Fruit fly (Drosophila melanogaster) whole organism, embryonic: ENCODE results near the gene CG6136.

Experiments
- Abd-B ChIP-seq: fragments of 200-800 bp; sonication (Bioruptor generic); optimal IDR thresholded peaks from 2 replicates; lab custom pipeline; 2018; ENCODE audit warnings: missing biosample characterization, mild to moderate bottlenecking, missing genetic modification characterization, moderate library complexity
- Bteb2 ChIP-seq: fragments of 200-800 bp; sonication (Bioruptor generic); optimal IDR thresholded peaks from 2 replicates; lab custom pipeline; 2016; ENCODE audit warnings: missing biosample characterization, missing genetic modification characterization
- CG10366 ChIP-seq: fragments of 200-800 bp; sonication (Bioruptor generic); IDR thresholded peaks from 2 replicates; pipeline ENCODE4 v1.3.6; 2022; ENCODE audit warnings: missing biosample characterization, missing genetic modification characterization
- CG10979 ChIP-seq: fragments of 200-800 bp; sonication (Bioruptor generic); optimal IDR thresholded peaks from 2 replicates; lab custom pipeline; 2018; ENCODE audit warnings: missing biosample characterization, mild to moderate bottlenecking, missing genetic modification characterization, moderate library complexity
- CG11093 ChIP-seq: fragments of 200-800 bp; sonication (Bioruptor generic); IDR thresholded peaks from 3 replicates; pipeline ENCODE4 v1.3.6; 2022; ENCODE audit warnings: missing biosample characterization, missing genetic modification characterization
- CG13894 ChIP-seq: fragments of 200-800 bp; sonication (Bioruptor generic); optimal IDR thresholded peaks from 3 replicates; lab custom pipeline; 2018; ENCODE audit warnings: missing biosample characterization, mild to moderate bottlenecking, missing genetic modification characterization, moderate library complexity
- CG14860 ChIP-seq: fragments of 200-800 bp; sonication (Bioruptor generic); IDR thresholded peaks from 3 replicates; pipeline ENCODE4 v1.3.6; 2022; ENCODE audit warnings: missing biosample characterization, missing genetic modification characterization; ENCODE audit not compliant: partially characterized antibody
- CG15073 ChIP-seq: fragments of 200-800 bp; sonication (Bioruptor generic); optimal IDR thresholded peaks from 2 replicates; lab custom pipeline; 2016; ENCODE audit warnings: missing biosample characterization, missing genetic modification characterization
- CG18619 ChIP-seq: fragments of 200-800 bp; sonication (Bioruptor generic); optimal IDR thresholded peaks from 3 replicates; lab custom pipeline; 2017; ENCODE audit warnings: missing biosample characterization, mild to moderate bottlenecking, missing genetic modification characterization
- CG2199 ChIP-seq: fragments of 200-800 bp; sonication (Bioruptor generic); IDR thresholded peaks from 3 replicates; pipeline ENCODE4 v1.3.6; 2022; ENCODE audit warnings: missing biosample characterization, missing genetic modification characterization
- CG5953 ChIP-seq: fragments of 200-800 bp; sonication (Bioruptor generic); IDR thresholded peaks from 2 replicates; pipeline ENCODE4 v1.3.6; 2022; ENCODE audit warnings: missing biosample characterization, missing genetic modification characterization
- CG7839 ChIP-seq: fragments of 200-800 bp; sonication (Bioruptor generic); optimal IDR thresholded peaks from 3 replicates; lab custom pipeline; 2018; ENCODE audit warnings: missing biosample characterization, mild to moderate bottlenecking, missing genetic modification characterization, moderate library complexity
- CG7987 ChIP-seq: fragments of 200-800 bp; sonication (Bioruptor generic); optimal IDR thresholded peaks from 2 replicates; lab custom pipeline; 2018; ENCODE audit warnings: missing biosample characterization, mild to moderate bottlenecking, missing genetic modification characterization, moderate library complexity
- CG8089 ChIP-seq: fragments of 200-800 bp; sonication (Bioruptor generic); optimal IDR thresholded peaks from 3 replicates; lab custom pipeline; 2016; ENCODE audit warnings: missing biosample characterization, missing genetic modification characterization
- D ChIP-seq, 2 experiments: fragments of 200-800 bp in 1 of 2; fragments of >200 bp in 1 of 2; sonication (Bioruptor generic) in 1 of 2; optimal IDR thresholded peaks; 2 replicates in 1 of 2; 3 replicates in 1 of 2; lab custom pipeline; 2017; ENCODE audit warnings: mild to moderate bottlenecking in 1 of 2, missing biosample characterization in 1 of 2, missing genetic modification characterization in 1 of 2, missing genetic modification reagents in 1 of 2
- Dbx ChIP-seq: fragments of 200-800 bp; sonication (Bioruptor generic); IDR thresholded peaks from 3 replicates; pipeline ENCODE4 v1.3.6; 2022; ENCODE audit warnings: missing biosample characterization, missing genetic modification characterization
- Deaf1 ChIP-seq: fragments of 200-800 bp; optimal IDR thresholded peaks from 3 replicates; lab custom pipeline; 2019; ENCODE audit warnings: missing biosample characterization, mild to moderate bottlenecking, missing genetic modification characterization, moderate library complexity
- ERR ChIP-seq: fragments of 200-800 bp; sonication (Bioruptor generic); optimal IDR thresholded peaks from 2 replicates; lab custom pipeline; 2016; ENCODE audit warnings: missing biosample characterization, missing genetic modification characterization
- Fer3 ChIP-seq: fragments of 200-800 bp; sonication (Bioruptor generic); optimal IDR thresholded peaks from 2 replicates; lab custom pipeline; 2018; ENCODE audit warnings: missing biosample characterization, mild to moderate bottlenecking, missing genetic modification characterization, moderate library complexity
- Hey ChIP-seq: fragments of 200-800 bp; sonication (Bioruptor generic); optimal IDR thresholded peaks from 3 replicates; lab custom pipeline; 2018; ENCODE audit warnings: missing biosample characterization, mild to moderate bottlenecking, missing genetic modification characterization
- HmgD ChIP-seq: fragments of 200-800 bp; sonication (Bioruptor generic); optimal IDR thresholded peaks from 3 replicates; lab custom pipeline; 2016; ENCODE audit warnings: missing biosample characterization, missing genetic modification characterization
- Rfx ChIP-seq: fragments of 200-800 bp; sonication (Bioruptor generic); IDR thresholded peaks from 2 replicates; pipeline ENCODE4 v1.3.6; 2022; ENCODE audit warnings: missing biosample characterization, missing genetic modification characterization
- Sin3A ChIP-seq: fragments of >200 bp; optimal IDR thresholded peaks from 2 replicates; lab custom pipeline; 2018
- Sox102F ChIP-seq: fragments of 200-800 bp; sonication (Bioruptor generic); optimal IDR thresholded peaks from 2 replicates; lab custom pipeline; 2018; ENCODE audit warnings: missing biosample characterization, mild to moderate bottlenecking, missing genetic modification characterization, moderate library complexity
- YL-1 ChIP-seq: fragments of 200-800 bp; sonication (Bioruptor generic); optimal IDR thresholded peaks from 3 replicates; lab custom pipeline; 2017; ENCODE audit warnings: missing biosample characterization, mild to moderate bottlenecking, missing genetic modification characterization
- abd-A ChIP-seq: fragments of 200-800 bp; sonication (Bioruptor generic); optimal IDR thresholded peaks from 3 replicates; lab custom pipeline; 2019; ENCODE audit warnings: missing biosample characterization, mild to moderate bottlenecking, missing genetic modification characterization, moderate library complexity
- bbx ChIP-seq: fragments of 200-800 bp; sonication (Bioruptor generic); IDR thresholded peaks from 2 replicates; pipeline ENCODE4 v1.3.6; 2022; ENCODE audit warnings: missing biosample characterization, missing genetic modification characterization; ENCODE audit not compliant: partially characterized antibody
- caup ChIP-seq: fragments of 200-800 bp; sonication (Bioruptor generic); optimal IDR thresholded peaks from 3 replicates; lab custom pipeline; 2017; ENCODE audit warnings: missing biosample characterization, mild to moderate bottlenecking, missing genetic modification characterization, moderate library complexity; ENCODE audit not compliant: severe bottlenecking
- crc ChIP-seq: fragments of 200-800 bp; sonication (Bioruptor generic); optimal IDR thresholded peaks from 2 replicates; lab custom pipeline; 2016; ENCODE audit warnings: missing biosample characterization, missing genetic modification characterization
- crol ChIP-seq: fragments of 200-800 bp; sonication (Bioruptor generic); IDR thresholded peaks from 2 replicates; pipeline ENCODE4 v1.3.6; 2022; ENCODE audit warnings: missing biosample characterization, missing genetic modification characterization
- cwo ChIP-seq: fragments of 200-800 bp; sonication (Bioruptor generic); optimal IDR thresholded peaks from 3 replicates; lab custom pipeline; 2017; ENCODE audit warnings: missing biosample characterization, missing genetic modification characterization, mild to moderate bottlenecking, moderate library complexity, missing genetic modification reagents
- dimm ChIP-seq: fragments of 200-800 bp; sonication (Bioruptor generic); IDR thresholded peaks from 2 replicates; pipeline ENCODE4 v1.3.6; 2022; ENCODE audit warnings: missing biosample characterization, missing genetic modification characterization
- her ChIP-seq: fragments of 200-800 bp; sonication (Bioruptor generic); optimal IDR thresholded peaks from 2 replicates; lab custom pipeline; 2016; ENCODE audit warnings: missing biosample characterization, missing genetic modification characterization
- jigr1 ChIP-seq: fragments of 200-800 bp; sonication (Bioruptor generic); IDR thresholded peaks from 3 replicates; pipeline ENCODE4 v1.3.6; 2022; ENCODE audit warnings: missing biosample characterization, missing genetic modification characterization
- lab ChIP-seq: fragments of 200-800 bp; sonication (Bioruptor generic); optimal IDR thresholded peaks from 3 replicates; lab custom pipeline; 2017; ENCODE audit warnings: missing biosample characterization, missing genetic modification characterization, mild to moderate bottlenecking, moderate library complexity, missing genetic modification reagents
- nerfin-2 ChIP-seq: fragments of 200-800 bp; sonication (Bioruptor generic); IDR thresholded peaks from 2 replicates; pipeline ENCODE4 v1.3.6; 2022; ENCODE audit warnings: missing biosample characterization, missing genetic modification characterization; ENCODE audit not compliant: partially characterized antibody
- nmo ChIP-seq: fragments of 200-800 bp; sonication (Bioruptor generic); optimal IDR thresholded peaks from 2 replicates; lab custom pipeline; 2018; ENCODE audit warnings: missing biosample characterization, mild to moderate bottlenecking, missing genetic modification characterization, moderate library complexity
- pan ChIP-seq, 4 experiments: fragments of >200 bp in 3 of 4; fragments of 200-800 bp in 1 of 4; sonication (Bioruptor generic) in 1 of 4; optimal IDR thresholded peaks in 3 of 4; IDR thresholded peaks in 1 of 4; 2 replicates each; pipeline versions ENCODE4 v1.3.6 to Lab custom; 2017 to 2022; ENCODE audit warnings: missing biosample characterization in 2 of 4, missing genetic modification characterization in 2 of 4, mixed read lengths in 1 of 4
- phol ChIP-seq: fragments of 200-800 bp; sonication (Bioruptor generic); optimal IDR thresholded peaks from 3 replicates; lab custom pipeline; 2018; ENCODE audit warnings: missing biosample characterization, mild to moderate bottlenecking, missing genetic modification characterization, moderate library complexity
- row ChIP-seq: fragments of 200-800 bp; sonication (Bioruptor generic); IDR thresholded peaks from 3 replicates; pipeline ENCODE4 v1.3.6; 2022; ENCODE audit warnings: missing biosample characterization, missing genetic modification characterization
- run ChIP-seq: fragments of 200-800 bp; sonication (Bioruptor generic); optimal IDR thresholded peaks from 3 replicates; lab custom pipeline; 2018; ENCODE audit warnings: missing biosample characterization, mild to moderate bottlenecking, missing genetic modification characterization
- scrt ChIP-seq: fragments of 200-800 bp; sonication (Bioruptor generic); optimal IDR thresholded peaks from 2 replicates; lab custom pipeline; 2018; ENCODE audit warnings: missing biosample characterization, mild to moderate bottlenecking, missing genetic modification characterization, moderate library complexity
- sens ChIP-seq: fragments of 200-800 bp; sonication (Bioruptor generic); peaks from one replicate; lab custom pipeline; 2016; ENCODE audit warnings: missing biosample characterization, missing genetic modification characterization
- slp2 ChIP-seq: fragments of 200-800 bp; sonication (Bioruptor generic); optimal IDR thresholded peaks from 2 replicates; lab custom pipeline; 2016; ENCODE audit warnings: missing biosample characterization, missing genetic modification characterization
- so ChIP-seq: fragments of 200-800 bp; sonication (Bioruptor generic); IDR thresholded peaks from 3 replicates; pipeline ENCODE4 v1.3.6; 2022; ENCODE audit warnings: missing biosample characterization, missing genetic modification characterization
- sug ChIP-seq: fragments of 200-800 bp; optimal IDR thresholded peaks from 2 replicates; lab custom pipeline; 2019; ENCODE audit warnings: missing biosample characterization, mild to moderate bottlenecking, missing genetic modification characterization, moderate library complexity
- unpg ChIP-seq: fragments of 200-800 bp; sonication (Bioruptor generic); optimal IDR thresholded peaks from 3 replicates; lab custom pipeline; 2018; ENCODE audit warnings: missing biosample characterization, mild to moderate bottlenecking, missing genetic modification characterization, moderate library complexity
- wek ChIP-seq: fragments of 200-800 bp; sonication (Bioruptor generic); optimal IDR thresholded peaks from 3 replicates; lab custom pipeline; 2018; ENCODE audit warnings: missing biosample characterization, mild to moderate bottlenecking, missing genetic modification characterization, moderate library complexity
- wor ChIP-seq: fragments of 200-800 bp; sonication (Bioruptor generic); IDR thresholded peaks from 2 replicates; pipeline ENCODE4 v1.3.6; 2022; ENCODE audit warnings: missing biosample characterization, missing genetic modification characterization
- zfh1 ChIP-seq: fragments of 200-800 bp; sonication (Bioruptor generic); IDR thresholded peaks from 3 replicates; pipeline ENCODE4 v1.3.6; 2022; ENCODE audit warnings: missing biosample characterization, missing genetic modification characterization

CG6136 gene

dm6 chr3R:15346018-15346383 lies 26.0 kb downstream of the CG6136 start, which contains the start of the genes Surf4 and CG31301 (continued):
- TF ChIP-seq Sin3A (lab: Kevin White, UChicago) (peak; percentile 39), crc (GFP tag; lab: Kevin White, UChicago) (no peak), sens (GFP tag; lab: Kevin White, UChicago) (peak; percentile 23), Deaf1 (no peak), cwo (GFP tag; lab: Kevin White, UChicago) (no peak), crol (GFP tag; lab: Robert Waterston, UW) (no peak), CG10979 (tag; lab: Kevin White, UChicago) (no peak), wor (no peak), Bteb2 (no peak), CG14860 (GFP tag; lab: Robert Waterston, UW) (peak; percentile 68; the same call in 2 of the 3 replicates), wek (GFP tag; lab: Kevin White, UChicago) (no peak), jigr1 (GFP tag; lab: Robert Waterston, UW) (no peak), Rfx (0 out of 2 replicates have a peak, but pooled peaks have one; percentile 10), sug (tag; lab: Kevin White, UChicago) (no peak), zfh1 (GFP tag; lab: Robert Waterston, UW) (no peak), bbx (GFP tag; lab: Robert Waterston, UW) (peak; percentile 85), her (no peak), CG2199 (GFP tag; lab: Robert Waterston, UW) (0 out of 3 replicates have a peak, but pooled peaks have one; percentile 19), pan (optimal IDR thresholded peaks at IDR 0.05; lab: Kevin White, UChicago) (no peak), pan (GFP tag; optimal IDR thresholded peaks at IDR 0.05 in 1 of 2, IDR thresholded peaks at IDR 0.05 in 1 of 2) (no peak), nmo (GFP tag; lab: Kevin White, UChicago) (no peak), CG11093 (GFP tag; lab: Robert Waterston, UW) (no peak), phol (tag; lab: Kevin White, UChicago) (peak; percentile 16), caup (GFP tag; lab: Kevin White, UChicago) (no peak), CG15073 (no peak), nerfin-2 (peak; percentile 77), Sox102F (no peak), CG7987 (GFP tag; lab: Kevin White, UChicago) (peak; percentile 26), CG10366 (no peak), run (no peak), CG5953 (no peak), Abd-B (GFP tag; lab: Kevin White, UChicago) (no peak), Dbx (GFP tag; lab: Robert Waterston, UW) (no peak), HmgD (no peak), unpg (GFP tag; lab: Kevin White, UChicago) (peak; percentile 6), dimm (GFP tag; lab: Robert Waterston, UW) (no peak), D (optimal IDR thresholded peaks at IDR 0.05; lab: Kevin White, UChicago) (no peak), D (GFP tag; optimal IDR thresholded peaks at IDR 0.05; lab: Kevin White, UChicago) (no peak), CG18619 (no peak), lab (GFP tag; lab: Kevin White, UChicago) (no peak), CG8089 (GFP tag; lab: Kevin White, UChicago) (no peak), ERR (GFP tag; lab: Kevin White, UChicago) (no peak), scrt (GFP tag; lab: Kevin White, UChicago) (no peak), Fer3 (tag; lab: Kevin White, UChicago) (no peak), YL-1 (GFP tag; lab: Kevin White, UChicago) (peak; percentile 61), so (no peak), Hey (no peak), abd-A (tag; lab: Kevin White, UChicago) (no peak), CG13894 (tag; lab: Kevin White, UChicago) (peak; percentile 6), row (no peak), CG7839 (tag; lab: Kevin White, UChicago) (no peak), slp2 (no peak)
